Worm (Caenorhabditis elegans) whole organism, L2 larva: ENCODE measurements around the gene C18A11.1.

Source experiments
- R02D3.7 ChIP-seq: fragments of 150-350 bp; optimal IDR thresholded peaks from 2 replicates; lab custom pipeline; 2014; ENCODE audit warnings: missing biosample characterization, missing genetic modification characterization
- aly-2 ChIP-seq: fragments of 150-350 bp; optimal IDR thresholded peaks from 2 replicates; lab custom pipeline; 2014; ENCODE audit warnings: missing biosample characterization, missing genetic modification characterization
- elt-1 ChIP-seq: fragments of 150-350 bp; optimal IDR thresholded peaks from 2 replicates; lab custom pipeline; 2014; ENCODE audit warnings: missing biosample characterization, missing genetic modification characterization
- mab-5 ChIP-seq: fragments of 150-350 bp; optimal IDR thresholded peaks from 2 replicates; lab custom pipeline; 2014; ENCODE audit warnings: missing biosample characterization, missing genetic modification characterization
- nhr-23 ChIP-seq: fragments of 150-350 bp; optimal IDR thresholded peaks from 2 replicates; lab custom pipeline; 2014; ENCODE audit warnings: missing biosample characterization, missing genetic modification reagents, missing genetic modification characterization
- unc-55 ChIP-seq: fragments of 150-350 bp; sonication (generic microtip); optimal IDR thresholded peaks from 3 replicates; lab custom pipeline; 2014; ENCODE audit warnings: missing biosample characterization, missing genetic modification reagents, missing genetic modification characterization

- TF ChIP-seq R02D3.7 (tag; lab: Kevin White, UChicago) (no peak), elt-1 (tag; lab: Kevin White, UChicago) (no peak), aly-2 (no peak), unc-55 (no peak), mab-5 (tag; lab: Kevin White, UChicago) (no peak), nhr-23 (no peak)
Observed at ce11 chrX:8107921-8108320, 38.8 kb downstream of the C18A11.1 start, which contains the start of gene K07E3.9.
